Worm (Caenorhabditis elegans): ENCODE measurements around the gene gldi-8.

Gene gldi-8

ce11 chrIII:12609410-12609809 is 9.9 kb upstream of the gldi-8 start:
- no peak for TF ChIP-seq unc-62 (GFP tag; optimal IDR thresholded peaks at IDR 0.05)

- TF ChIP-seq unc-62 (GFP tag; optimal IDR thresholded peaks at IDR 0.05), result no peak
Measured at ce11 chrIII:12608989-12609388, 9.5 kb upstream of the gldi-8 start, which contains the start of gene Y111B2A.12. Y111B2A.12 (plus strand) TSS chrIII:12609289.

- TF ChIP-seq unc-62 (GFP tag; optimal IDR thresholded peaks at IDR 0.05), result no peak
Measured at ce11 chrIII:12608220-12608958, 8.9 kb upstream of the gldi-8 start, which contains the start of gene epc-1. epc-1 (minus strand) TSS chrIII:12608586.

- TF ChIP-seq unc-62 (GFP tag; optimal IDR thresholded peaks at IDR 0.05), result no peak
Measured at ce11 chrIII:12607302-12607701, 7.8 kb upstream of the gldi-8 start.

ce11 chrIII:12606175-12606574 is 6.6 kb upstream of the gldi-8 start:
- TF ChIP-seq unc-62 (GFP tag; optimal IDR thresholded peaks at IDR 0.05), result no peak

- no peak for TF ChIP-seq unc-62 (GFP tag; optimal IDR thresholded peaks at IDR 0.05)
Measured at ce11 chrIII:12602070-12602469, 2.5 kb upstream of the gldi-8 start.

ce11 chrIII:12598418-12599330 is 855 bp downstream of the gldi-8 start:
- TF ChIP-seq unc-62 (GFP tag; optimal IDR thresholded peaks at IDR 0.05), result no peak

ce11 chrIII:12595640-12596039 is 3.9 kb downstream of the gldi-8 start:
- no peak for TF ChIP-seq unc-62 (GFP tag; optimal IDR thresholded peaks at IDR 0.05)

ce11 chrIII:12591923-12592322 is 7.6 kb downstream of the gldi-8 start:
- TF ChIP-seq unc-62 (GFP tag; optimal IDR thresholded peaks at IDR 0.05), result no peak

- TF ChIP-seq unc-62 (GFP tag; optimal IDR thresholded peaks at IDR 0.05), result no peak
Measured at ce11 chrIII:12585842-12586241, 13.7 kb downstream of the gldi-8 start.

ce11 chrIII:12583466-12583865 is 16.1 kb downstream of the gldi-8 start:
- TF ChIP-seq unc-62 (GFP tag; optimal IDR thresholded peaks at IDR 0.05), result no peak

ce11 chrIII:12575350-12576292 is 23.9 kb downstream of the gldi-8 start, which contains the start of gene aakg-1:
aakg-1 (minus strand) TSS chrIII:12575401.
- no peak for TF ChIP-seq unc-62 (GFP tag; optimal IDR thresholded peaks at IDR 0.05)

ce11 chrIII:12569870-12570269 is 29.7 kb downstream of the gldi-8 start:
- TF ChIP-seq unc-62 (GFP tag; optimal IDR thresholded peaks at IDR 0.05), result no peak

ce11 chrIII:12568962-12569361 is 30.6 kb downstream of the gldi-8 start:
- no peak for TF ChIP-seq unc-62 (GFP tag; optimal IDR thresholded peaks at IDR 0.05)

ce11 chrIII:12568036-12568649 is 31.4 kb downstream of the gldi-8 start:
- no peak for TF ChIP-seq unc-62 (GFP tag; optimal IDR thresholded peaks at IDR 0.05)

Data from whole organism, dauer.